Worm (Caenorhabditis elegans) whole organism, early embryonic: Measurements from ENCODE around the gene K12B6.4.

Experiments used
- ama-1 ChIP-seq: fragments of 150-350 bp; optimal IDR thresholded peaks from 2 replicates; lab custom pipeline; 2014
- ceh-36 ChIP-seq: sonication (generic microtip); optimal IDR thresholded peaks from 2 replicates; lab custom pipeline; 2016; ENCODE audit warnings: missing genetic modification characterization, inconsistent platforms, missing compliant biosample characterization
- hmg-4 ChIP-seq: fragments of 200-800 bp; sonication (Bioruptor generic); optimal IDR thresholded peaks from 2 replicates; lab custom pipeline; 2018; ENCODE audit warnings: mild to moderate bottlenecking, missing genetic modification characterization, missing compliant biosample characterization
- pes-1 ChIP-seq: fragments of 200-800 bp; sonication (Bioruptor generic); IDR thresholded peaks from 2 replicates; pipeline ENCODE4 v1.3.6; 2022; ENCODE audit warnings: missing genetic modification reagents, missing genetic modification characterization, missing compliant biosample characterization
- tbx-11 ChIP-seq: fragments of 200-800 bp; sonication (Bioruptor generic); IDR thresholded peaks from 2 replicates; pipeline ENCODE4 v1.3.6; 2022; ENCODE audit warnings: missing genetic modification characterization, missing compliant biosample characterization
- tbx-37 ChIP-seq: fragments of 200-800 bp; sonication (Bioruptor generic); conservative IDR thresholded peaks from 2 replicates; pipeline ENCODE4 v1.3.6; 2022; ENCODE audit warnings: missing genetic modification reagents, missing genetic modification characterization, missing compliant biosample characterization
- tra-4 ChIP-seq: sonication (generic microtip); optimal IDR thresholded peaks from 2 replicates; lab custom pipeline; 2017; ENCODE audit warnings: missing genetic modification characterization, missing compliant biosample characterization

DNA sequence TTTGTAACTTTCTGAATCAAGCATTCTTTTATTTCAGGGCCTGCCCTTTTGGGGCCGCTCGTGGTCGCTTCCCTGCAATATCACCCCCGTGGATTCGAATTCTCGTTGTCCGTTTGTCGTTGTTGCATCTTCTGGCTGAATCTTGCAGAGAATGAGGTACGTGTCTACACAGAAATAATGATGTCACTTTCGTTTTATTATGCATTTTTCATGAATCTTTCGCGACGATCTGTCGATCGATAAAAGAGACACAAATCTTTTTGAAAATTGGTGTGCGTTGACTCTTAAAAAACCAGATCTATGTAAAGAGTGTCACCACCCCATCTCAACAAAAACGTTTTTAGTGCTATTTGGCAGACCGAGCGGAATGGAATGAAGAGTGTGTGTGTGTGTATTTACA lies 31.9 kb downstream of the K12B6.4 start:
- no peak for TF ChIP-seq ama-1 (lab: Kevin White, UChicago)
- TF ChIP-seq tbx-11, result no peak
- TF ChIP-seq ceh-36 (tag; lab: Kevin White, UChicago), result no peak
- TF ChIP-seq pes-1 (GFP tag; lab: Robert Waterston, UW), result no peak
- TF ChIP-seq tra-4, result no peak
- TF ChIP-seq hmg-4 (GFP tag; lab: Kevin White, UChicago), result no peak
- no peak for TF ChIP-seq tbx-37 (GFP tag; lab: Robert Waterston, UW)
